Fruit fly (Drosophila melanogaster) whole organism, embryonic: ENCODE results near the gene Rab19.

ENCODE experiments used
- CG10147 ChIP-seq: fragments of 200-800 bp; sonication (Bioruptor generic); optimal IDR thresholded peaks from 2 replicates; lab custom pipeline; 2019; ENCODE audit warnings: missing biosample characterization, mild to moderate bottlenecking, missing genetic modification characterization, moderate library complexity
- CG10979 ChIP-seq: fragments of 200-800 bp; sonication (Bioruptor generic); optimal IDR thresholded peaks from 2 replicates; lab custom pipeline; 2018; ENCODE audit warnings: missing biosample characterization, mild to moderate bottlenecking, missing genetic modification characterization, moderate library complexity
- CG12744 ChIP-seq: fragments of 200-800 bp; sonication (Bioruptor generic); optimal IDR thresholded peaks from 2 replicates; lab custom pipeline; 2016; ENCODE audit warnings: missing biosample characterization, missing genetic modification characterization
- CG14441 ChIP-seq: fragments of 200-800 bp; sonication (Bioruptor generic); IDR thresholded peaks from 2 replicates; pipeline ENCODE4 v1.3.6; 2022; ENCODE audit warnings: missing biosample characterization, missing genetic modification characterization
- CG14667 ChIP-seq: fragments of 200-800 bp; sonication (Bioruptor generic); IDR thresholded peaks from 2 replicates; pipeline ENCODE4 v1.3.6; 2022; ENCODE audit warnings: missing biosample characterization, missing genetic modification characterization
- CG14965 ChIP-seq: fragments of 200-800 bp; sonication (Bioruptor generic); optimal IDR thresholded peaks from 2 replicates; lab custom pipeline; 2016; ENCODE audit warnings: missing biosample characterization, missing genetic modification characterization, borderline replicate concordance
- CG1603 ChIP-seq: fragments of 200-800 bp; sonication (Bioruptor generic); optimal IDR thresholded peaks from 2 replicates; lab custom pipeline; 2019; ENCODE audit warnings: missing biosample characterization, mild to moderate bottlenecking, missing genetic modification characterization, moderate library complexity
- CG16815 ChIP-seq: fragments of 200-800 bp; sonication (Bioruptor generic); optimal IDR thresholded peaks from 3 replicates; lab custom pipeline; 2017; ENCODE audit warnings: missing biosample characterization, mild to moderate bottlenecking, missing genetic modification characterization
- CG17186 ChIP-seq: fragments of 200-800 bp; sonication (Bioruptor generic); optimal IDR thresholded peaks from 3 replicates; lab custom pipeline; 2017; ENCODE audit warnings: missing biosample characterization, missing genetic modification reagents, missing genetic modification characterization
- CG17568 ChIP-seq: fragments of 200-800 bp; sonication (Bioruptor generic); optimal IDR thresholded peaks from 2 replicates; lab custom pipeline; 2018; ENCODE audit warnings: missing biosample characterization, mild to moderate bottlenecking, missing genetic modification characterization, moderate library complexity
- CG33557 ChIP-seq: fragments of 200-800 bp; sonication (Bioruptor generic); optimal IDR thresholded peaks from 2 replicates; lab custom pipeline; 2019; ENCODE audit warnings: missing biosample characterization, mild to moderate bottlenecking, missing genetic modification characterization, moderate library complexity
- CG3407 ChIP-seq: fragments of 200-800 bp; sonication (Bioruptor generic); optimal IDR thresholded peaks from 2 replicates; lab custom pipeline; 2018; ENCODE audit warnings: missing biosample characterization, mild to moderate bottlenecking, missing genetic modification characterization
- CG3726 ChIP-seq: fragments of 200-800 bp; sonication (Bioruptor generic); IDR thresholded peaks from 3 replicates; pipeline ENCODE4, ENCODE4 v1.3.6; 2022; ENCODE audit warnings: missing biosample characterization, missing genetic modification characterization
- CG6683 ChIP-seq: fragments of 200-800 bp; sonication (Bioruptor generic); optimal IDR thresholded peaks from 2 replicates; lab custom pipeline; 2017; ENCODE audit warnings: missing biosample characterization, mild to moderate bottlenecking, missing genetic modification characterization, missing genetic modification reagents
- CG7745 ChIP-seq: fragments of 200-800 bp; sonication (Bioruptor generic); optimal IDR thresholded peaks from 2 replicates; lab custom pipeline; 2018; ENCODE audit warnings: missing biosample characterization, mild to moderate bottlenecking, missing genetic modification characterization, moderate library complexity
- CG9215 ChIP-seq: fragments of 200-800 bp; sonication (Bioruptor generic); IDR thresholded peaks from 2 replicates; pipeline ENCODE4 v1.3.6; 2022; ENCODE audit warnings: missing biosample characterization, missing genetic modification characterization
- CG9932 ChIP-seq: fragments of 200-800 bp; sonication (Bioruptor generic); IDR thresholded peaks from 2 replicates; pipeline ENCODE4 v1.3.6; 2022; ENCODE audit warnings: missing biosample characterization, missing genetic modification characterization
- CoRest ChIP-seq: fragments of 200-800 bp; sonication (Bioruptor generic); optimal IDR thresholded peaks from 3 replicates; lab custom pipeline; 2018; ENCODE audit warnings: missing biosample characterization, mild to moderate bottlenecking, missing genetic modification characterization, moderate library complexity
- E2f2 ChIP-seq: fragments of 200-800 bp; sonication (Bioruptor generic); IDR thresholded peaks from 2 replicates; pipeline ENCODE4 v1.3.6; 2022; ENCODE audit warnings: missing biosample characterization, missing genetic modification characterization
- Fer3 ChIP-seq: fragments of 200-800 bp; sonication (Bioruptor generic); optimal IDR thresholded peaks from 2 replicates; lab custom pipeline; 2018; ENCODE audit warnings: missing biosample characterization, mild to moderate bottlenecking, missing genetic modification characterization, moderate library complexity
- HLH3B ChIP-seq: fragments of 200-800 bp; sonication (Bioruptor generic); IDR thresholded peaks from 2 replicates; pipeline ENCODE4 v1.3.6; 2022; ENCODE audit warnings: missing biosample characterization, missing genetic modification characterization
- HLHmδ ChIP-seq: fragments of 200-800 bp; sonication (Bioruptor generic); optimal IDR thresholded peaks from 2 replicates; lab custom pipeline; 2018; ENCODE audit warnings: missing biosample characterization, mild to moderate bottlenecking, missing genetic modification characterization, moderate library complexity
- Hmx ChIP-seq: fragments of 200-800 bp; sonication (Bioruptor generic); optimal IDR thresholded peaks from 2 replicates; lab custom pipeline; 2016; ENCODE audit warnings: missing biosample characterization, missing genetic modification characterization
- Hr3 ChIP-seq: fragments of 200-800 bp; sonication (Bioruptor generic); optimal IDR thresholded peaks from 3 replicates; lab custom pipeline; 2016; ENCODE audit warnings: missing biosample characterization, missing genetic modification characterization
- Med ChIP-seq: fragments of 200-800 bp; sonication (Bioruptor generic); peaks from one replicate; lab custom pipeline; 2016; ENCODE audit warnings: missing biosample characterization, missing genetic modification characterization, mild to moderate bottlenecking, inconsistent platforms, moderate library complexity
- NC2β ChIP-seq: fragments of 200-800 bp; sonication (Bioruptor generic); optimal IDR thresholded peaks from 2 replicates; lab custom pipeline; 2016; ENCODE audit warnings: missing biosample characterization, missing genetic modification characterization
- Neu2 ChIP-seq: fragments of 200-800 bp; sonication (Bioruptor generic); optimal IDR thresholded peaks from 3 replicates; lab custom pipeline; 2016; ENCODE audit warnings: missing biosample characterization, missing genetic modification characterization, borderline replicate concordance
- Sry-β ChIP-seq: fragments of 200-800 bp; sonication (Bioruptor generic); optimal IDR thresholded peaks from 2 replicates; lab custom pipeline; 2018; ENCODE audit warnings: missing biosample characterization, mild to moderate bottlenecking, missing genetic modification characterization, moderate library complexity
- Taf1 ChIP-seq: fragments of 200-800 bp; sonication (Bioruptor generic); IDR thresholded peaks from 2 replicates; pipeline ENCODE4 v1.3.6; 2022; ENCODE audit warnings: missing biosample characterization, missing genetic modification characterization
- Xrp1 ChIP-seq: fragments of 200-800 bp; sonication (Bioruptor generic); IDR thresholded peaks from 2 replicates; pipeline ENCODE4 v1.3.6; 2022; ENCODE audit warnings: missing biosample characterization, missing genetic modification characterization
- chif ChIP-seq, 2 experiments: fragments of 200-800 bp; sonication (Bioruptor generic); optimal IDR thresholded peaks; 3 replicates each; lab custom pipeline; 2016; ENCODE audit warnings: missing biosample characterization in 2 of 2, missing genetic modification characterization in 2 of 2
- dpn ChIP-seq, 2 experiments: fragments of 200-800 bp; sonication (Bioruptor generic); optimal IDR thresholded peaks; 3 replicates each; lab custom pipeline; 2016; ENCODE audit warnings: missing biosample characterization in 2 of 2, missing genetic modification characterization in 2 of 2
- fd96Cb ChIP-seq: fragments of 200-800 bp; sonication (Bioruptor generic); optimal IDR thresholded peaks from 2 replicates; lab custom pipeline; 2018; ENCODE audit warnings: missing biosample characterization, mild to moderate bottlenecking, missing genetic modification characterization, moderate library complexity
- gce ChIP-seq: fragments of 200-800 bp; sonication (Bioruptor generic); IDR thresholded peaks from 3 replicates; pipeline ENCODE4 v1.3.6; 2022; ENCODE audit warnings: missing biosample characterization, missing genetic modification characterization
- gro ChIP-seq: fragments of 200-800 bp; sonication (Bioruptor generic); optimal IDR thresholded peaks from 2 replicates; lab custom pipeline; 2016; ENCODE audit warnings: missing biosample characterization, missing genetic modification characterization
- jing ChIP-seq: fragments of 200-800 bp; sonication (Bioruptor generic); optimal IDR thresholded peaks from 2 replicates; lab custom pipeline; 2018; ENCODE audit warnings: missing biosample characterization, mild to moderate bottlenecking, missing genetic modification characterization
- mirr ChIP-seq: fragments of 200-800 bp; sonication (Bioruptor generic); optimal IDR thresholded peaks from 3 replicates; lab custom pipeline; 2018; ENCODE audit warnings: missing biosample characterization, mild to moderate bottlenecking, missing genetic modification characterization
- mld ChIP-seq: fragments of 200-800 bp; sonication (Bioruptor generic); IDR thresholded peaks from 3 replicates; pipeline ENCODE4 v1.3.6; 2022; ENCODE audit warnings: missing biosample characterization, missing genetic modification characterization; ENCODE audit not compliant: partially characterized antibody
- nom ChIP-seq: fragments of 200-800 bp; sonication (Bioruptor generic); optimal IDR thresholded peaks from 2 replicates; lab custom pipeline; 2017; ENCODE audit warnings: missing biosample characterization, missing genetic modification characterization, mild to moderate bottlenecking, moderate library complexity, missing genetic modification reagents
- org-1 ChIP-seq: fragments of 200-800 bp; sonication (Bioruptor generic); optimal IDR thresholded peaks from 2 replicates; lab custom pipeline; 2017; ENCODE audit warnings: missing biosample characterization, missing genetic modification characterization
- pho ChIP-seq: fragments of 200-800 bp; sonication (Bioruptor generic); optimal IDR thresholded peaks from 2 replicates; lab custom pipeline; 2016; ENCODE audit warnings: missing biosample characterization, missing genetic modification characterization
- pnt ChIP-seq: fragments of 200-800 bp; sonication (Bioruptor generic); optimal IDR thresholded peaks from 3 replicates; lab custom pipeline; 2016; ENCODE audit warnings: missing biosample characterization, missing genetic modification characterization
- ro ChIP-seq: fragments of 200-800 bp; sonication (Bioruptor generic); IDR thresholded peaks from 2 replicates; pipeline ENCODE4 v1.3.6; 2022; ENCODE audit warnings: missing biosample characterization, missing genetic modification characterization
- sens ChIP-seq: fragments of 200-800 bp; sonication (Bioruptor generic); peaks from one replicate; lab custom pipeline; 2016; ENCODE audit warnings: missing biosample characterization, missing genetic modification characterization
- sens-2 ChIP-seq: fragments of 200-800 bp; sonication (Bioruptor generic); IDR thresholded peaks from 2 replicates; pipeline ENCODE4 v1.3.6; 2022; ENCODE audit warnings: missing biosample characterization, missing genetic modification characterization
- sima ChIP-seq: fragments of 200-800 bp; sonication (Bioruptor generic); optimal IDR thresholded peaks from 2 replicates; lab custom pipeline; 2016; ENCODE audit warnings: missing biosample characterization, missing genetic modification characterization
- sug ChIP-seq: fragments of 200-800 bp; optimal IDR thresholded peaks from 2 replicates; lab custom pipeline; 2019; ENCODE audit warnings: missing biosample characterization, mild to moderate bottlenecking, missing genetic modification characterization, moderate library complexity
- twi ChIP-seq: fragments of 200-800 bp; optimal IDR thresholded peaks from 2 replicates; lab custom pipeline; 2019; ENCODE audit warnings: missing biosample characterization, mild to moderate bottlenecking, missing genetic modification characterization, moderate library complexity
- wek ChIP-seq: fragments of 200-800 bp; sonication (Bioruptor generic); optimal IDR thresholded peaks from 3 replicates; lab custom pipeline; 2018; ENCODE audit warnings: missing biosample characterization, mild to moderate bottlenecking, missing genetic modification characterization, moderate library complexity

Gene Rab19

DNA sequence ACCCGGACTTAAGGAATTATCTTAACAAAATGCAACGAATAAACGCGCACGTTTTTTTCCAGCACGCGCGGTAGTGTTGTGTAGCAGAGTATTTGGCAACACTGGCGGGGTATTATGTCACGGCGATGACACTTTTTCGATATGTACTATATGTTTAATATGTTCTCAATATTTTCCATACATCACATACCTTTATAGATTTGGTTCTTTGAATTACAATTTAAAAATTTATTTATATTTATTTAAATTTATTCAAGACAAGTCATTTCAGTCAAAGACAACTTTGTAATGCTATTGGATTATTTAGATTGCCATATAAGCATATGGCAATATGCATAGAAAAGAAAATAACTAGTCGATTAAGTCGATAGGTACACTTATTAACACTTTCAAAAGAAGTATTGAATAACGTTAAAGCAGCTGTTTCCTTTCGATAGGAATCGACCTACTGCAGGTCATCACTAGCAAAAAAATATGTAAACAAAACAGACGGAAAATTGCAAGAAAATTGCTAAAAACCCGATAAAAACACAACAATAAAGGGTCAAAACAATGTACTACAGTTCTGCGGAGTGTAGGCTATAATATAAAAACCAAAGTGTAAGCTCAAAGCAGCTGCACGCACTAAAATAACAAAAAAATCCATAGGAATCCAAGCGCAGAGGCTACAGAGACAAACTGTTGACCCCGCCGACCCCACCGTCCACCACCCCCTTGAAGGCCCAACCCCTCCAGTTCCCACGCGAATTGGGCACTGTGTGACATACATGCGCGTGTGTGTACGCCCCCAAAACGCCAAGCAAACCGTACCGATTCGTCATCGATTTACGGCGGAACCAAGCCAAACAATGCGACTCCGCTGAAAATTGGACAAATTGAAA is 49.5 kb downstream of the Rab19 start, which contains the start of the genes CG7182 and GAPcenA (continued):
- TF ChIP-seq Med (GFP tag; lab: Kevin White, UChicago) (peak; percentile 75), sens (GFP tag; lab: Kevin White, UChicago) (peak; percentile 84), twi (peak; percentile 76), HLHmδ (GFP tag; lab: Kevin White, UChicago) (no peak), CG9932 (peak; percentile 82), E2f2 (peak; percentile 59), mirr (GFP tag; lab: Kevin White, UChicago) (peak; percentile 36), jing (GFP tag; lab: Kevin White, UChicago) (no peak), fd96Cb (peak; percentile 63), pnt (GFP tag; lab: Kevin White, UChicago) (no peak), chif (GFP tag; optimal IDR thresholded peaks at IDR 0.05; lab: Kevin White, UChicago) (peak; percentile 1 to 15), Neu2 (GFP tag; lab: Kevin White, UChicago) (no peak), Taf1 (GFP tag; lab: Robert Waterston, UW) (no peak), CG10147 (GFP tag; lab: Kevin White, UChicago) (peak; percentile 68), pho (peak; percentile 39), CG7745 (tag; lab: Kevin White, UChicago) (no peak), wek (GFP tag; lab: Kevin White, UChicago) (no peak), CG12744 (GFP tag; lab: Kevin White, UChicago) (peak; percentile 10), gce (GFP tag; lab: Robert Waterston, UW) (no peak), CG33557 (GFP tag; lab: Kevin White, UChicago) (peak; percentile 76), CG1603 (tag; lab: Kevin White, UChicago) (no peak), sima (no peak), CG3726 (GFP tag; lab: Robert Waterston, UW) (no peak), CoRest (peak; percentile 86), org-1 (peak; percentile 27), mld (GFP tag; lab: Robert Waterston, UW) (no peak), CG14667 (GFP tag; lab: Robert Waterston, UW) (no peak), dpn (GFP tag; optimal IDR thresholded peaks at IDR 0.05; lab: Kevin White, UChicago) (peak; percentile 24 to 63), CG16815 (GFP tag; lab: Kevin White, UChicago) (peak; percentile 35), Sry-β (GFP tag; lab: Kevin White, UChicago) (no peak), CG17568 (no peak), gro (GFP tag; lab: Kevin White, UChicago) (no peak), Xrp1 (GFP tag; lab: Robert Waterston, UW) (peak; percentile 56; the same call in 1 of the 2 replicates), sens-2 (GFP tag; lab: Robert Waterston, UW) (no peak), Hr3 (GFP tag; lab: Kevin White, UChicago) (peak; percentile 82), Hmx (GFP tag; lab: Kevin White, UChicago) (no peak), HLH3B (GFP tag; lab: Robert Waterston, UW) (peak; percentile 54; the same call in 1 of the 2 replicates), CG6683 (peak; percentile 47), NC2β (GFP tag; lab: Kevin White, UChicago) (peak; percentile 2), Fer3 (tag; lab: Kevin White, UChicago) (peak; percentile 58), nom (GFP tag; lab: Kevin White, UChicago) (peak; percentile 18), sug (tag; lab: Kevin White, UChicago) (peak; percentile 90), CG3407 (GFP tag; lab: Kevin White, UChicago) (peak; percentile 16), CG10979 (tag; lab: Kevin White, UChicago) (peak; percentile 56), CG14965 (GFP tag; lab: Kevin White, UChicago) (no peak), CG14441 (GFP tag; lab: Robert Waterston, UW) (no peak; the same call in 1 of the 2 replicates), CG17186 (no peak), CG9215 (peak; percentile 60), ro (GFP tag; lab: Robert Waterston, UW) (no peak)
